Fruit fly (Drosophila melanogaster) whole organism, embryonic: ENCODE data around the gene Jon99Ciii.
A peak's percentile ranks its signal among the peaks of the same experiment; 100 is the strongest.

ENCODE experiments used
- Aef1 ChIP-seq: fragments of 200-800 bp; sonication (Bioruptor generic); IDR thresholded peaks from 3 replicates; pipeline ENCODE4 v1.3.6; 2022; ENCODE audit warnings: missing biosample characterization, missing genetic modification characterization
- Bdp1 ChIP-seq: fragments of 200-800 bp; sonication (Bioruptor generic); optimal IDR thresholded peaks from 3 replicates; lab custom pipeline; 2016; ENCODE audit warnings: missing biosample characterization, missing genetic modification characterization
- CG10366 ChIP-seq: fragments of 200-800 bp; sonication (Bioruptor generic); IDR thresholded peaks from 2 replicates; pipeline ENCODE4 v1.3.6; 2022; ENCODE audit warnings: missing biosample characterization, missing genetic modification characterization
- CG10979 ChIP-seq: fragments of 200-800 bp; sonication (Bioruptor generic); optimal IDR thresholded peaks from 2 replicates; lab custom pipeline; 2018; ENCODE audit warnings: missing biosample characterization, mild to moderate bottlenecking, missing genetic modification characterization, moderate library complexity
- CG11723 ChIP-seq: fragments of 200-800 bp; sonication (Bioruptor generic); optimal IDR thresholded peaks from 2 replicates; lab custom pipeline; 2017; ENCODE audit warnings: missing biosample characterization, mild to moderate bottlenecking, missing genetic modification characterization
- CG12942 ChIP-seq: fragments of 200-800 bp; sonication (Bioruptor generic); optimal IDR thresholded peaks from 3 replicates; lab custom pipeline; 2016; ENCODE audit warnings: missing biosample characterization, missing genetic modification characterization
- CG13296 ChIP-seq: fragments of 200-800 bp; sonication (Bioruptor generic); optimal IDR thresholded peaks from 3 replicates; lab custom pipeline; 2018; ENCODE audit warnings: missing biosample characterization, mild to moderate bottlenecking, missing genetic modification characterization
- CG16815 ChIP-seq: fragments of 200-800 bp; sonication (Bioruptor generic); optimal IDR thresholded peaks from 3 replicates; lab custom pipeline; 2017; ENCODE audit warnings: missing biosample characterization, mild to moderate bottlenecking, missing genetic modification characterization
- CG1792 ChIP-seq: fragments of 200-800 bp; sonication (Bioruptor generic); optimal IDR thresholded peaks from 2 replicates; lab custom pipeline; 2016; ENCODE audit warnings: missing biosample characterization, missing genetic modification characterization
- CG18476 ChIP-seq: fragments of 200-800 bp; sonication (Bioruptor generic); optimal IDR thresholded peaks from 2 replicates; lab custom pipeline; 2016; ENCODE audit warnings: missing biosample characterization, mild to moderate bottlenecking, missing genetic modification characterization
- CG2889 ChIP-seq: fragments of 200-800 bp; sonication (Bioruptor generic); IDR thresholded peaks from 3 replicates; pipeline ENCODE4 v1.3.6; 2022; ENCODE audit warnings: missing biosample characterization, missing genetic modification characterization
- CG30431 ChIP-seq: fragments of 200-800 bp; sonication (Bioruptor generic); optimal IDR thresholded peaks from 2 replicates; lab custom pipeline; 2017; ENCODE audit warnings: missing biosample characterization, missing genetic modification characterization
- CG31224 ChIP-seq: fragments of 200-800 bp; sonication (Bioruptor generic); IDR thresholded peaks from 2 replicates; pipeline ENCODE4 v1.3.6; 2022; ENCODE audit warnings: missing biosample characterization, missing genetic modification characterization
- CG33213 ChIP-seq: fragments of 200-800 bp; sonication (Bioruptor generic); optimal IDR thresholded peaks from 3 replicates; lab custom pipeline; 2016; ENCODE audit warnings: missing biosample characterization, missing genetic modification characterization
- CG42726 ChIP-seq: fragments of 200-800 bp; sonication (Bioruptor generic); IDR thresholded peaks from 2 replicates; pipeline ENCODE4 v1.3.6; 2022; ENCODE audit warnings: missing biosample characterization, missing genetic modification characterization; ENCODE audit not compliant: partially characterized antibody
- CG4707 ChIP-seq: fragments of 200-800 bp; sonication (Bioruptor generic); optimal IDR thresholded peaks from 2 replicates; lab custom pipeline; 2018; ENCODE audit warnings: missing biosample characterization, mild to moderate bottlenecking, missing genetic modification characterization, moderate library complexity
- CG4820 ChIP-seq: fragments of 200-800 bp; sonication (Bioruptor generic); optimal IDR thresholded peaks from 3 replicates; lab custom pipeline; 2016; ENCODE audit warnings: missing biosample characterization, missing genetic modification characterization
- CG6683 ChIP-seq: fragments of 200-800 bp; sonication (Bioruptor generic); optimal IDR thresholded peaks from 2 replicates; lab custom pipeline; 2017; ENCODE audit warnings: missing biosample characterization, mild to moderate bottlenecking, missing genetic modification characterization, missing genetic modification reagents
- CG6791 ChIP-seq: fragments of 200-800 bp; sonication (Bioruptor generic); IDR thresholded peaks from 3 replicates; pipeline ENCODE4 v1.3.6; 2022; ENCODE audit warnings: missing biosample characterization, missing genetic modification characterization; ENCODE audit not compliant: partially characterized antibody
- CG7372 ChIP-seq: fragments of 200-800 bp; sonication (Bioruptor generic); IDR thresholded peaks from 2 replicates; pipeline ENCODE4 v1.3.6; 2022; ENCODE audit warnings: missing biosample characterization, missing genetic modification characterization
- CG7963 ChIP-seq: fragments of 200-800 bp; sonication (Bioruptor generic); IDR thresholded peaks from 3 replicates; pipeline ENCODE4 v1.3.6; 2022; ENCODE audit warnings: missing biosample characterization, missing genetic modification characterization; ENCODE audit not compliant: partially characterized antibody
- CG9797 ChIP-seq: fragments of 200-800 bp; sonication (Bioruptor generic); optimal IDR thresholded peaks from 3 replicates; lab custom pipeline; 2018; ENCODE audit warnings: missing biosample characterization, mild to moderate bottlenecking, missing genetic modification characterization
- Dbx ChIP-seq: fragments of 200-800 bp; sonication (Bioruptor generic); IDR thresholded peaks from 3 replicates; pipeline ENCODE4 v1.3.6; 2022; ENCODE audit warnings: missing biosample characterization, missing genetic modification characterization
- Deaf1 ChIP-seq: fragments of 200-800 bp; optimal IDR thresholded peaks from 3 replicates; lab custom pipeline; 2019; ENCODE audit warnings: missing biosample characterization, mild to moderate bottlenecking, missing genetic modification characterization, moderate library complexity
- Drgx ChIP-seq: fragments of 200-800 bp; sonication (Bioruptor generic); IDR thresholded peaks from 2 replicates; pipeline ENCODE4 v1.3.6; 2022; ENCODE audit warnings: missing biosample characterization, missing genetic modification characterization
- E2f1 ChIP-seq: fragments of 200-800 bp; sonication (Bioruptor generic); IDR thresholded peaks from 2 replicates; pipeline ENCODE4 v1.3.6; 2022; ENCODE audit warnings: missing biosample characterization, missing genetic modification characterization
- Hr39 ChIP-seq: fragments of >200 bp; optimal IDR thresholded peaks from 2 replicates; lab custom pipeline; 2017
- Lhr ChIP-seq: fragments of 200-800 bp; sonication (Bioruptor generic); optimal IDR thresholded peaks from 3 replicates; lab custom pipeline; 2017; ENCODE audit warnings: mild to moderate bottlenecking, missing biosample characterization, missing genetic modification reagents, missing genetic modification characterization
- Med ChIP-seq: fragments of 200-800 bp; sonication (Bioruptor generic); peaks from one replicate; lab custom pipeline; 2016; ENCODE audit warnings: missing biosample characterization, missing genetic modification characterization, mild to moderate bottlenecking, inconsistent platforms, moderate library complexity
- NC2α ChIP-seq: fragments of 200-800 bp; sonication (Bioruptor generic); optimal IDR thresholded peaks from 2 replicates; lab custom pipeline; 2016; ENCODE audit warnings: missing biosample characterization, missing genetic modification characterization
- Sin3A ChIP-seq: fragments of >200 bp; optimal IDR thresholded peaks from 2 replicates; lab custom pipeline; 2018
- Six4 ChIP-seq: fragments of 200-800 bp; sonication (Bioruptor generic); optimal IDR thresholded peaks from 2 replicates; lab custom pipeline; 2016; ENCODE audit warnings: missing biosample characterization, missing genetic modification characterization
- amos ChIP-seq: fragments of 200-800 bp; sonication (Bioruptor generic); IDR thresholded peaks from 2 replicates; pipeline ENCODE4 v1.3.6; 2022; ENCODE audit warnings: missing biosample characterization, missing genetic modification characterization; ENCODE audit not compliant: partially characterized antibody
- bbx ChIP-seq: fragments of 200-800 bp; sonication (Bioruptor generic); IDR thresholded peaks from 2 replicates; pipeline ENCODE4 v1.3.6; 2022; ENCODE audit warnings: missing biosample characterization, missing genetic modification characterization; ENCODE audit not compliant: partially characterized antibody
- bigmax ChIP-seq: fragments of 200-800 bp; sonication (Bioruptor generic); optimal IDR thresholded peaks from 2 replicates; lab custom pipeline; 2018; ENCODE audit warnings: missing biosample characterization, mild to moderate bottlenecking, missing genetic modification characterization
- br ChIP-seq: fragments of >200 bp; optimal IDR thresholded peaks from 2 replicates; lab custom pipeline; 2017
- bsh ChIP-seq, 2 experiments: fragments of 200-800 bp; sonication (Bioruptor generic); optimal IDR thresholded peaks; 2 replicates each; lab custom pipeline; 2017 to 2018; ENCODE audit warnings: mild to moderate bottlenecking in 2 of 2, missing biosample characterization in 2 of 2, missing genetic modification characterization in 2 of 2, moderate library complexity in 1 of 2
- dimm ChIP-seq: fragments of 200-800 bp; sonication (Bioruptor generic); IDR thresholded peaks from 2 replicates; pipeline ENCODE4 v1.3.6; 2022; ENCODE audit warnings: missing biosample characterization, missing genetic modification characterization
- emc ChIP-seq: fragments of 200-800 bp; sonication (Bioruptor generic); optimal IDR thresholded peaks from 2 replicates; lab custom pipeline; 2016; ENCODE audit warnings: missing biosample characterization, missing genetic modification characterization
- exex ChIP-seq: fragments of 200-800 bp; sonication (Bioruptor generic); optimal IDR thresholded peaks from 4 replicates; lab custom pipeline; 2018; ENCODE audit warnings: missing biosample characterization, mild to moderate bottlenecking, missing genetic modification characterization, moderate library complexity
- ind ChIP-seq: fragments of 200-800 bp; sonication (Bioruptor generic); optimal IDR thresholded peaks from 3 replicates; lab custom pipeline; 2016; ENCODE audit warnings: missing biosample characterization, missing genetic modification characterization
- ken ChIP-seq: fragments of 200-800 bp; sonication (Bioruptor generic); IDR thresholded peaks from 3 replicates; pipeline ENCODE4 v1.3.6; 2022; ENCODE audit warnings: missing biosample characterization, missing genetic modification characterization
- knrl ChIP-seq: fragments of 200-800 bp; sonication (Bioruptor generic); IDR thresholded peaks from 3 replicates; pipeline ENCODE4 v1.3.6; 2022; ENCODE audit warnings: missing biosample characterization, missing genetic modification characterization; ENCODE audit not compliant: partially characterized antibody
- lola ChIP-seq, 3 experiments: fragments of >200 bp in 2 of 3; fragments of 200-800 bp in 1 of 3; sonication (Bioruptor generic) in 1 of 3; optimal IDR thresholded peaks; 2 replicates each; lab custom pipeline; 2017 to 2019; ENCODE audit warnings: missing biosample characterization in 3 of 3, missing genetic modification characterization in 3 of 3, mild to moderate bottlenecking in 1 of 3, moderate library complexity in 1 of 3
- luna ChIP-seq: fragments of 200-800 bp; sonication (Bioruptor generic); optimal IDR thresholded peaks from 2 replicates; lab custom pipeline; 2016; ENCODE audit warnings: missing biosample characterization, missing genetic modification characterization
- oc ChIP-seq: fragments of 200-800 bp; sonication (Bioruptor generic); optimal IDR thresholded peaks from 2 replicates; lab custom pipeline; 2018; ENCODE audit warnings: missing biosample characterization, mild to moderate bottlenecking, missing genetic modification characterization, moderate library complexity
- org-1 ChIP-seq: fragments of 200-800 bp; sonication (Bioruptor generic); optimal IDR thresholded peaks from 2 replicates; lab custom pipeline; 2017; ENCODE audit warnings: missing biosample characterization, missing genetic modification characterization
- sqz ChIP-seq: fragments of 200-800 bp; sonication (Bioruptor generic); optimal IDR thresholded peaks from 3 replicates; lab custom pipeline; 2018; ENCODE audit warnings: missing biosample characterization, mild to moderate bottlenecking, missing genetic modification characterization
- tll ChIP-seq, 2 experiments: fragments of 200-800 bp in 1 of 2; fragments of >200 bp in 1 of 2; sonication (Bioruptor generic) in 1 of 2; optimal IDR thresholded peaks; 2 replicates each; lab custom pipeline; 2017 to 2019; ENCODE audit warnings: missing biosample characterization in 2 of 2, missing genetic modification characterization in 2 of 2, mild to moderate bottlenecking in 1 of 2, moderate library complexity in 1 of 2
- usp ChIP-seq: fragments of >200 bp; optimal IDR thresholded peaks from 2 replicates; lab custom pipeline; 2017; ENCODE audit warnings: missing biosample characterization, missing genetic modification characterization

Gene Jon99Ciii

DNA sequence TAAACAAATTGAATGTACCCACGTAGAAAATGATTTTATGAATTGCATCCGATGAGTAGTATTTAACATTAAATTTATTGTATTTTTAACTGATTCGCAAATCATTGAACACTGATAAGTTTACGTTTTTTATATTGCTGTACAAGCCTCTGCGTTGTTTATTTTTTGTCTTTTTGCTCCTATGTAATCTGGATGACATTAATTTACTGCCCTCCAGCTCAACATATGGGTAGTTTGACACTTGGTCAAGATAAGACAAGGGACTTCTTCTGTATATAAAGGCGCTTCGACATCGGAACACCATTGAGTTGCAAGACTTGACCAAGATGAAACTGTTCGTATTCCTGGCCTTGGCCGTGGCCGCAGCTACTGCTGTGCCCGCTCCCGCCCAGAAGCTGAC, at the start of gene Jon99Ciii:
TSS of gene Jon99Ciii (plus strand) at position 301 of the 400 bp plus-strand sequence.
- TF ChIP-seq exex (tag; lab: Kevin White, UChicago) = peak; percentile 45

DNA sequence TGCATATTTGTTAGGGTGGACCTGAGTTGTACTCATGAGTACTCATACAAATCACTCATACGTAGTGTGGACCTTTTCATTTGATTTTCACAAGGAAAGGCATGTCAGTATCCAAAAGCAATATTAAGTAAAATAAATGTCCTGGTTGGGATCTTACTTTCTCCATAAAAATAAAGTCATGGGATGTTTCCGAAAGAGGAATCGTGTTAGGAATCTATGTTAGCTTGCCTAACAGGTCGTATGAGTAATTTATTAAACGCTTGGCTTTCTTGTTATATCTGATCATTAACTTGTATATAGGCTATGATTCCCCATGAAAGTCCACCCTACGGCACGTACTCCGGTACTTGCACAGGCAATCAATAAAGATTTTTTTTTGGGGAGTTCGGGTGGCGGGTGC, 46.2 kb upstream of the Jon99Ciii start:
- no peak for TF ChIP-seq CG12942 (GFP tag; lab: Kevin White, UChicago)
- no peak for TF ChIP-seq amos (GFP tag; lab: Robert Waterston, UW)
- TF ChIP-seq lola (GFP tag; optimal IDR thresholded peaks at IDR 0.05; lab: Kevin White, UChicago) = no peak
- no peak for TF ChIP-seq tll (GFP tag; optimal IDR thresholded peaks at IDR 0.05; lab: Kevin White, UChicago)
- TF ChIP-seq org-1 = no peak
- no peak for TF ChIP-seq emc (GFP tag; lab: Kevin White, UChicago)
- no peak for TF ChIP-seq CG18476 (GFP tag; lab: Kevin White, UChicago)
- no peak for TF ChIP-seq CG2889 (GFP tag; lab: Robert Waterston, UW)
- no peak for TF ChIP-seq Bdp1 (GFP tag; lab: Kevin White, UChicago)
- TF ChIP-seq Lhr (GFP tag; lab: Kevin White, UChicago) = no peak
- no peak for TF ChIP-seq Deaf1 (tag; lab: Kevin White, UChicago)
- TF ChIP-seq CG30431 = no peak
- no peak for TF ChIP-seq ken
- TF ChIP-seq E2f1 = no peak
- TF ChIP-seq Aef1 (GFP tag; lab: Robert Waterston, UW) = no peak
- no peak for TF ChIP-seq dimm
- no peak for TF ChIP-seq CG6791 (GFP tag; lab: Robert Waterston, UW)
- no peak for TF ChIP-seq CG7963 (GFP tag; lab: Robert Waterston, UW)
- no peak for TF ChIP-seq CG16815 (GFP tag; lab: Kevin White, UChicago)
- TF ChIP-seq Dbx (GFP tag; lab: Robert Waterston, UW) = no peak
- no peak for TF ChIP-seq NC2α (GFP tag; lab: Kevin White, UChicago)
- TF ChIP-seq br (lab: Kevin White, UChicago) = no peak
- no peak for TF ChIP-seq Sin3A (lab: Kevin White, UChicago)
- TF ChIP-seq sqz (GFP tag; lab: Kevin White, UChicago) = no peak
- no peak for TF ChIP-seq CG9797 (GFP tag; lab: Kevin White, UChicago)
- no peak for TF ChIP-seq CG13296 (GFP tag; lab: Kevin White, UChicago)
- no peak for TF ChIP-seq CG1792 (GFP tag; lab: Kevin White, UChicago)
- TF ChIP-seq CG7372 (GFP tag; lab: Robert Waterston, UW) = peak; percentile 44
- peak; percentile 75 for TF ChIP-seq Drgx (GFP tag; lab: Robert Waterston, UW)
- no peak for TF ChIP-seq CG42726 (GFP tag; lab: Robert Waterston, UW)
- no peak for TF ChIP-seq knrl (GFP tag; lab: Robert Waterston, UW)
- no peak for TF ChIP-seq CG10366 (GFP tag; lab: Robert Waterston, UW)
- no peak for TF ChIP-seq CG31224 (GFP tag; lab: Robert Waterston, UW)
- no peak for TF ChIP-seq CG33213 (GFP tag; lab: Kevin White, UChicago)
- TF ChIP-seq bigmax = no peak
- peak in 1 of 2 experiments; percentile 52 for TF ChIP-seq bsh (GFP tag; optimal IDR thresholded peaks at IDR 0.05; lab: Kevin White, UChicago)
- TF ChIP-seq ind (GFP tag; lab: Kevin White, UChicago) = no peak
- no peak for TF ChIP-seq CG4820 (GFP tag; lab: Kevin White, UChicago)
- TF ChIP-seq oc (tag; lab: Kevin White, UChicago) = no peak
- no peak for TF ChIP-seq usp (GFP tag; lab: Kevin White, UChicago)
- TF ChIP-seq Med (GFP tag; lab: Kevin White, UChicago) = peak; percentile 12
- no peak for TF ChIP-seq CG11723
- no peak for TF ChIP-seq Hr39
- TF ChIP-seq CG6683 (GFP tag; lab: Kevin White, UChicago) = no peak
- no peak for TF ChIP-seq Six4 (GFP tag; lab: Kevin White, UChicago)
- no peak for TF ChIP-seq luna (GFP tag; lab: Kevin White, UChicago)
- no peak for TF ChIP-seq CG4707
- no peak for TF ChIP-seq bbx (GFP tag; lab: Robert Waterston, UW)
- TF ChIP-seq CG10979 = peak; percentile 4
